Worm (Caenorhabditis elegans): ENCODE data around the gene grl-12.

DNA sequence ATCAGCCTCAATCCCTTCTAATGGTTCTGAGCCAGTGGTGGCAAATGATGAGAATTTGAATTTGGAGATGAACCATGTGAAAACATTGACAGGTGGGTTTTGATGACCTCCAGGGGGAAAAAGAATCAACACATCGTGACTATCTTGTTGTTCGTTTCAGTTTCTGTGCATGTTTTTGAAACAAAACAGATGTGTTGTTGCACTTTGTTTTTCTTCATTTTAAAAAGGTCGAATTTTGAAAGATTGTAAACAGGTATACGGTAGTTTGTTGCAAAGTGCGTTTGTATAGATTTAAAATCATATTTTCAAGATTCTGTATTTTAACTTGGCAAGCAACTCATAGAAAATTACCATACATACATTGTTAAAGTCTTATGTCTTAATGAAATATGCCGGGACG lies 13.6 kb upstream of the grl-12 start:
- TF ChIP-seq lin-13 (GFP tag; optimal IDR thresholded peaks at IDR 0.05): no peak
- TF ChIP-seq egl-27 (tag; optimal IDR thresholded peaks at IDR 0.05): no peak
